Worm (Caenorhabditis elegans) whole organism, L3 larva: ENCODE results near the gene moc-1.

ENCODE experiments used
- ZK546.5 ChIP-seq: sonication (generic microtip); optimal IDR thresholded peaks from 2 replicates; lab custom pipeline; 2017; ENCODE audit warnings: missing biosample characterization, missing genetic modification characterization
- aly-2 ChIP-seq: fragments of 150-350 bp; optimal IDR thresholded peaks from 2 replicates; lab custom pipeline; 2014; ENCODE audit warnings: missing biosample characterization, missing genetic modification characterization
- ceh-28 ChIP-seq: fragments of 150-350 bp; optimal IDR thresholded peaks from 2 replicates; lab custom pipeline; 2014; ENCODE audit warnings: missing biosample characterization, missing genetic modification reagents, missing genetic modification characterization
- egl-27 ChIP-seq: sonication (generic microtip); optimal IDR thresholded peaks from 4 replicates; lab custom pipeline; 2017; ENCODE audit warnings: missing biosample characterization, missing genetic modification reagents, missing genetic modification characterization
- jun-1 ChIP-seq: fragments of 150-350 bp; optimal IDR thresholded peaks from 2 replicates; lab custom pipeline; 2014; ENCODE audit warnings: missing biosample characterization, missing genetic modification reagents, missing genetic modification characterization
- nfya-1 ChIP-seq: sonication (generic microtip); optimal IDR thresholded peaks from 2 replicates; lab custom pipeline; 2017; ENCODE audit warnings: missing genetic modification characterization, mild to moderate bottlenecking, missing compliant biosample characterization, antibody characterized with exemption, moderate library complexity; ENCODE audit not compliant: insufficient read depth
- nhr-11 ChIP-seq: fragments of 150-350 bp; optimal IDR thresholded peaks from 2 replicates; lab custom pipeline; 2014; ENCODE audit warnings: missing biosample characterization, missing genetic modification characterization
- nhr-25 ChIP-seq: sonication (generic microtip); optimal IDR thresholded peaks from 2 replicates; lab custom pipeline; 2017; ENCODE audit warnings: missing biosample characterization, missing genetic modification characterization
- nhr-28 ChIP-seq: fragments of 150-350 bp; optimal IDR thresholded peaks from 2 replicates; lab custom pipeline; 2014; ENCODE audit warnings: missing biosample characterization, missing genetic modification characterization
- nhr-67 ChIP-seq: fragments of 150-350 bp; optimal IDR thresholded peaks from 2 replicates; lab custom pipeline; 2014; ENCODE audit warnings: missing biosample characterization, missing genetic modification characterization
- skn-1 ChIP-seq: fragments of 150-350 bp; optimal IDR thresholded peaks from 2 replicates; lab custom pipeline; 2014; ENCODE audit warnings: missing biosample characterization, missing genetic modification characterization
- unc-62 ChIP-seq: fragments of 150-350 bp; sonication (generic microtip); optimal IDR thresholded peaks from 4 replicates; lab custom pipeline; 2014; ENCODE audit warnings: missing biosample characterization, missing genetic modification reagents, missing genetic modification characterization

ce11 chrX:10133082-10133481 lies 5.3 kb downstream of the moc-1 start, which contains the start of gene unc-58:
- no peak for TF ChIP-seq nfya-1 (tag; lab: Kevin White, UChicago)
- TF ChIP-seq jun-1 (tag; lab: Kevin White, UChicago), result no peak
- TF ChIP-seq ZK546.5 (tag; lab: Kevin White, UChicago), result no peak
- no peak for TF ChIP-seq nhr-25 (tag; lab: Kevin White, UChicago)
- TF ChIP-seq unc-62 (GFP tag; lab: Kevin White, UChicago), result no peak
- TF ChIP-seq nhr-11, result no peak
- TF ChIP-seq ceh-28 (tag; lab: Kevin White, UChicago), result no peak
- TF ChIP-seq nhr-67 (tag; lab: Kevin White, UChicago), result no peak
- TF ChIP-seq egl-27, result no peak
- no peak for TF ChIP-seq skn-1
- TF ChIP-seq nhr-28 (tag; lab: Kevin White, UChicago), result no peak
- no peak for TF ChIP-seq aly-2
